Fruit fly (Drosophila melanogaster) whole organism, prepupa: ENCODE results near the gene fy.
A peak's percentile ranks its signal among the peaks of the same experiment; 100 is the strongest.

Experiments
- Blimp-1 ChIP-seq: fragments of 200-800 bp; sonication (Bioruptor generic); optimal IDR thresholded peaks from 3 replicates; lab custom pipeline; 2017; ENCODE audit warnings: missing biosample characterization, missing genetic modification characterization, mild to moderate bottlenecking, moderate library complexity, missing genetic modification reagents
- CG10631 ChIP-seq: fragments of 200-800 bp; sonication (Bioruptor generic); optimal IDR thresholded peaks from 2 replicates; lab custom pipeline; 2016; ENCODE audit warnings: missing biosample characterization, missing genetic modification characterization
- CG10669 ChIP-seq: fragments of 200-800 bp; sonication (Bioruptor generic); optimal IDR thresholded peaks from 3 replicates; lab custom pipeline; 2018; ENCODE audit warnings: missing biosample characterization, mild to moderate bottlenecking, missing genetic modification characterization, moderate library complexity
- CG11294 ChIP-seq: fragments of 200-800 bp; sonication (Bioruptor generic); IDR thresholded peaks from 2 replicates; pipeline ENCODE4 v1.3.6; 2022; ENCODE audit warnings: missing biosample characterization, missing genetic modification characterization
- CG11762 ChIP-seq: fragments of 200-800 bp; sonication (Bioruptor generic); optimal IDR thresholded peaks from 3 replicates; lab custom pipeline; 2016; ENCODE audit warnings: missing biosample characterization, missing genetic modification characterization; ENCODE audit not compliant: insufficient read depth
- CG11902 ChIP-seq: fragments of 200-800 bp; sonication (Bioruptor generic); optimal IDR thresholded peaks from 3 replicates; lab custom pipeline; 2016; ENCODE audit warnings: missing biosample characterization, missing genetic modification characterization
- CG15336 ChIP-seq: fragments of 200-800 bp; sonication (Bioruptor generic); IDR thresholded peaks from 2 replicates; pipeline ENCODE4 v1.3.6; 2022; ENCODE audit warnings: missing biosample characterization, missing genetic modification characterization
- CG31627 ChIP-seq: fragments of 200-800 bp; sonication (Bioruptor generic); optimal IDR thresholded peaks from 3 replicates; lab custom pipeline; 2016; ENCODE audit warnings: missing biosample characterization, missing genetic modification characterization
- CG3919 ChIP-seq: fragments of 200-800 bp; sonication (Bioruptor generic); optimal IDR thresholded peaks from 3 replicates; lab custom pipeline; 2016; ENCODE audit warnings: missing biosample characterization, missing genetic modification characterization
- CG6163 ChIP-seq: fragments of 200-800 bp; sonication (Bioruptor generic); IDR thresholded peaks from 3 replicates; pipeline ENCODE4 v1.3.6; 2022; ENCODE audit warnings: missing biosample characterization, missing genetic modification characterization
- CG6276 ChIP-seq: fragments of 200-800 bp; sonication (Bioruptor generic); optimal IDR thresholded peaks from 2 replicates; lab custom pipeline; 2017; ENCODE audit warnings: missing biosample characterization, mild to moderate bottlenecking, missing genetic modification characterization
- CG6792 ChIP-seq: fragments of 200-800 bp; sonication (Bioruptor generic); optimal IDR thresholded peaks from 3 replicates; lab custom pipeline; 2016; ENCODE audit warnings: missing biosample characterization, missing genetic modification characterization
- CG6808 ChIP-seq: fragments of 200-800 bp; sonication (Bioruptor generic); optimal IDR thresholded peaks from 3 replicates; lab custom pipeline; 2017; ENCODE audit warnings: missing biosample characterization, missing genetic modification characterization, mild to moderate bottlenecking, moderate library complexity, missing genetic modification reagents
- CG6854 ChIP-seq: fragments of 200-800 bp; sonication (Bioruptor generic); optimal IDR thresholded peaks from 2 replicates; lab custom pipeline; 2017; ENCODE audit warnings: missing biosample characterization, mild to moderate bottlenecking, missing genetic modification characterization
- CG8632 ChIP-seq: fragments of 200-800 bp; sonication (Bioruptor generic); optimal IDR thresholded peaks from 3 replicates; lab custom pipeline; 2016; ENCODE audit warnings: missing biosample characterization, missing genetic modification characterization
- Eip75B ChIP-seq: fragments of 200-800 bp; sonication (Bioruptor generic); optimal IDR thresholded peaks from 3 replicates; lab custom pipeline; 2016; ENCODE audit warnings: missing biosample characterization, missing genetic modification characterization
- Eip78C ChIP-seq: fragments of 200-800 bp; sonication (Bioruptor generic); peaks from one replicate; lab custom pipeline; 2016; ENCODE audit warnings: missing biosample characterization, missing genetic modification characterization
- Gug ChIP-seq: fragments of 200-800 bp; sonication (Bioruptor generic); IDR thresholded peaks from 2 replicates; pipeline ENCODE4 v1.3.6; 2022; ENCODE audit warnings: missing biosample characterization, missing genetic modification characterization
- Hr38 ChIP-seq: sonication (Bioruptor generic); optimal IDR thresholded peaks from 2 replicates; lab custom pipeline; 2016; ENCODE audit warnings: missing biosample characterization, missing genetic modification characterization
- Hr39 ChIP-seq: fragments of 200-800 bp; sonication (Bioruptor generic); optimal IDR thresholded peaks from 2 replicates; lab custom pipeline; 2016; ENCODE audit warnings: missing biosample characterization, missing genetic modification characterization
- Hr4 ChIP-seq: fragments of 200-800 bp; sonication (Bioruptor generic); optimal IDR thresholded peaks from 3 replicates; lab custom pipeline; 2016; ENCODE audit warnings: missing biosample characterization, missing genetic modification characterization
- Met ChIP-seq: fragments of 200-800 bp; sonication (Bioruptor generic); optimal IDR thresholded peaks from 3 replicates; lab custom pipeline; 2016; ENCODE audit warnings: missing biosample characterization, missing genetic modification characterization
- Sox14 ChIP-seq: fragments of 200-800 bp; sonication (Bioruptor generic); optimal IDR thresholded peaks from 3 replicates; lab custom pipeline; 2016; ENCODE audit warnings: missing biosample characterization, missing genetic modification characterization
- achi ChIP-seq: fragments of 200-800 bp; sonication (Bioruptor generic); optimal IDR thresholded peaks from 3 replicates; lab custom pipeline; 2016; ENCODE audit warnings: missing biosample characterization, missing genetic modification characterization
- cyc ChIP-seq: fragments of 200-800 bp; sonication (Bioruptor generic); optimal IDR thresholded peaks from 3 replicates; lab custom pipeline; 2016; ENCODE audit warnings: missing biosample characterization, missing genetic modification characterization
- dac ChIP-seq: fragments of 200-800 bp; sonication (Bioruptor generic); optimal IDR thresholded peaks from 2 replicates; lab custom pipeline; 2017; ENCODE audit warnings: missing biosample characterization, mild to moderate bottlenecking, missing genetic modification characterization
- dsx ChIP-seq: fragments of 200-800 bp; optimal IDR thresholded peaks from 3 replicates; lab custom pipeline; 2019; ENCODE audit warnings: missing biosample characterization, mild to moderate bottlenecking, missing genetic modification characterization, moderate library complexity; ENCODE audit not compliant: poor library complexity, severe bottlenecking
- esn ChIP-seq: fragments of 200-800 bp; sonication (Bioruptor generic); optimal IDR thresholded peaks from 2 replicates; lab custom pipeline; 2016; ENCODE audit warnings: missing biosample characterization, mild to moderate bottlenecking, missing genetic modification characterization, moderate library complexity
- fd59A ChIP-seq: fragments of 200-800 bp; sonication (Bioruptor generic); optimal IDR thresholded peaks from 2 replicates; lab custom pipeline; 2017; ENCODE audit warnings: missing biosample characterization, mild to moderate bottlenecking, missing genetic modification characterization, missing genetic modification reagents
- lz ChIP-seq: fragments of 200-800 bp; sonication (Bioruptor generic); optimal IDR thresholded peaks from 3 replicates; lab custom pipeline; 2016; ENCODE audit warnings: missing biosample characterization, missing genetic modification characterization
- pdm3 ChIP-seq: fragments of 200-800 bp; sonication (Bioruptor generic); optimal IDR thresholded peaks from 3 replicates; lab custom pipeline; 2016; ENCODE audit warnings: missing biosample characterization, missing genetic modification characterization
- spab ChIP-seq: fragments of 200-800 bp; sonication (Bioruptor generic); optimal IDR thresholded peaks from 2 replicates; lab custom pipeline; 2017; ENCODE audit warnings: missing biosample characterization, mild to moderate bottlenecking, missing genetic modification characterization, missing genetic modification reagents
- svp ChIP-seq: fragments of 200-800 bp; sonication (Bioruptor generic); peaks from one replicate; lab custom pipeline; 2016; ENCODE audit warnings: missing biosample characterization, missing genetic modification characterization
- topi ChIP-seq: fragments of 200-800 bp; sonication (Bioruptor generic); optimal IDR thresholded peaks from 3 replicates; lab custom pipeline; 2016; ENCODE audit warnings: missing biosample characterization, missing genetic modification characterization
- vri ChIP-seq: fragments of 200-800 bp; sonication (Bioruptor generic); optimal IDR thresholded peaks from 3 replicates; lab custom pipeline; 2016; ENCODE audit warnings: missing biosample characterization, mild to moderate bottlenecking, missing genetic modification characterization

The fy gene

dm6 chr2L:8414887-8415883, 12.1 kb upstream of the fy start, which contains the start of the genes CG13398 and Akap200 (continued):
- TF ChIP-seq CG6792 (peak; percentile 7), CG11294 (GFP tag; lab: Robert Waterston, UW) (no peak; the same call in 1 of the 2 replicates), Hr4 (peak; percentile 48), achi (GFP tag; lab: Kevin White, UChicago) (peak; percentile 52), CG10669 (GFP tag; lab: Kevin White, UChicago) (no peak), Eip78C (peak; percentile 76), CG3919 (peak; percentile 18), CG11762 (GFP tag; lab: Kevin White, UChicago) (no peak), CG6808 (peak; percentile 39), Sox14 (GFP tag; lab: Kevin White, UChicago) (no peak), CG6276 (GFP tag; lab: Kevin White, UChicago) (no peak), CG15336 (no peak; the same call in 1 of the 2 replicates), dac (GFP tag; lab: Kevin White, UChicago) (no peak), pdm3 (no peak), Gug (no peak), spab (GFP tag; lab: Kevin White, UChicago) (no peak), CG8632 (GFP tag; lab: Kevin White, UChicago) (peak; percentile 34), Hr38 (GFP tag; lab: Kevin White, UChicago) (no peak), topi (peak; percentile 24), CG10631 (peak; percentile 64), vri (peak; percentile 58), lz (GFP tag; lab: Kevin White, UChicago) (peak; percentile 22)
- TF ChIP-seq, all 60 proteins: peak for 30

dm6 chr2L:8411530-8411929, 8.4 kb upstream of the fy start, which contains the start of gene Naglu:
Naglu (minus strand) TSS chr2L:8411868.
- TF ChIP-seq CG11902 (no peak), Eip78C (peak; percentile 74), cyc (GFP tag; lab: Kevin White, UChicago) (no peak), esn (GFP tag; lab: Kevin White, UChicago) (peak; percentile 53), Blimp-1 (GFP tag; lab: Kevin White, UChicago) (peak; percentile 40), Hr39 (GFP tag; lab: Kevin White, UChicago) (no peak), CG6163 (GFP tag; lab: Robert Waterston, UW) (peak; percentile 15; the same call in 1 of the 3 replicates), CG6854 (GFP tag; lab: Kevin White, UChicago) (peak; percentile 0), Hr38 (GFP tag; lab: Kevin White, UChicago) (no peak), Met (GFP tag; lab: Kevin White, UChicago) (no peak), Eip75B (GFP tag; lab: Kevin White, UChicago) (peak; percentile 44), CG6808 (no peak), CG8632 (GFP tag; lab: Kevin White, UChicago) (peak; percentile 32), dsx (GFP tag; lab: Kevin White, UChicago) (no peak), fd59A (GFP tag; lab: Kevin White, UChicago) (no peak), CG3919 (no peak), CG31627 (GFP tag; lab: Kevin White, UChicago) (peak; percentile 12), svp (GFP tag; lab: Kevin White, UChicago) (peak; percentile 93), CG6792 (peak; percentile 46)
